Comparison of ENCODE assay signal across 4 worm cellular contexts in the genomic region with DNA sequence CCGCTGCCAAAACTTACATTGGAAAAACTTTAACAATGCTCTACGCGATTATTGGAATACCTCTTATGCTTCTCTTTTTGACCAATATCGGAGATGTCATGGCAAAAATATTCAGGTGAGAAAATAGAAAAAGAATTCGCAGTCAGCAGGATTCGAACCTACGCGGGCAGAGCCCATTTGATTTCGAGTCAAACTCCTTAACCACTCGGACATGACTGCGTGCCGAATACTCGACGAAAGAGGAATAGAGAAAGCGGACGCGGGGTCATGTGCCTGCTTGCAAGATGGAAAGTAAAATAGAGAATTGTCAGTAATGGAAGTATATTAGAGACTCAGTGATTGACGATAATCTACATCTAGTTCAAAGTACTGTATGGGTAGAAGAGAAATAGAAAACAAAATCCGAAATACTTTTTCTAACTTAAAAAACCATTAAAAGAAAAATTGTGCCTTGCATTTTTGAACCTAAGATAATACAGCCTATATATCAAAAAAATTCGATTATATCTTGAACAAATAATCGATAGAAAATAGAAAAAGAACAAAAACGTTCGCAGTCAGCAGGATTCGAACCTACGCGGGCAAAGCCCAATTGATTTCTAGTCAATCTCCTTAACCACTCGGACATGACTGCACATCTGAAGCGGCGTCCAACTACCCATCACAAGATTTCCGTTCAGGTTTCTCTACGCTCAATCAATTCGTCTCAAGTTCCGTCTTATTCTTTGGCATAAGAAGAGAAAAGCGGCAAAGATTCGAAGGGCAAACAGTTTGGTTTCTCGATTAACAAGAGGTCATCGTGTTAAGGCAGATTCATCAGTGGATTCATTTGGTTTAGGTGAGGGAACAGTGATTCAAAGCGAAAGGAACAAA.
TF ChIP-seq lines count a peak whose summit lies in the region.

No protein-coding gene starts in this region.

TF ChIP-seq in whole organism, L2 larva, 48 proteins besides CTCF, POLR2A, EP300 and RAD21 (continues in another document):
- TF ChIP-seq ztf-4 (tag; optimal IDR thresholded peaks at IDR 0.05; lab: Kevin White, UChicago), result peak; percentile 42
- no peak for TF ChIP-seq ztf-11 (tag; optimal IDR thresholded peaks at IDR 0.05; lab: Kevin White, UChicago)
- no peak for TF ChIP-seq nhr-77 (tag; optimal IDR thresholded peaks at IDR 0.05; lab: Kevin White, UChicago)
- no peak for TF ChIP-seq nhr-10 (tag; optimal IDR thresholded peaks at IDR 0.05; lab: Kevin White, UChicago)
- peak; percentile 35 to 50 for TF ChIP-seq lsy-2 (tag; optimal IDR thresholded peaks at IDR 0.05; lab: Kevin White, UChicago)
- TF ChIP-seq C34F6.9 (tag; optimal IDR thresholded peaks at IDR 0.05; lab: Kevin White, UChicago), result peak; percentile 48
- TF ChIP-seq F13H6.1 (tag; optimal IDR thresholded peaks at IDR 0.05; lab: Kevin White, UChicago), result peak; percentile 31
- no peak for TF ChIP-seq ama-1 (optimal IDR thresholded peaks at IDR 0.05; lab: Kevin White, UChicago)
- peak; percentile 16 for TF ChIP-seq sma-3 (GFP tag; optimal IDR thresholded peaks at IDR 0.05; lab: Kevin White, UChicago)
- TF ChIP-seq nhr-237 (tag; optimal IDR thresholded peaks at IDR 0.05; lab: Kevin White, UChicago), result no peak
- TF ChIP-seq lin-13 (GFP tag; optimal IDR thresholded peaks at IDR 0.05; lab: Kevin White, UChicago), result no peak
- no peak for TF ChIP-seq nhr-12 (tag; optimal IDR thresholded peaks at IDR 0.05; lab: Kevin White, UChicago)
- TF ChIP-seq sma-9 (GFP tag; optimal IDR thresholded peaks at IDR 0.05; lab: Kevin White, UChicago), result peak; percentile 78
- TF ChIP-seq sma-9 (tag; optimal IDR thresholded peaks at IDR 0.05; lab: Kevin White, UChicago), result no peak
- TF ChIP-seq lin-11 (tag; optimal IDR thresholded peaks at IDR 0.05; lab: Kevin White, UChicago), result peak; percentile 53
- TF ChIP-seq nhr-6 (tag; optimal IDR thresholded peaks at IDR 0.05; lab: Kevin White, UChicago), result no peak
- TF ChIP-seq crh-2 (tag; optimal IDR thresholded peaks at IDR 0.05; lab: Kevin White, UChicago), result peak; percentile 58
- peak; percentile 61 for TF ChIP-seq Y55F3AM.14 (GFP tag; optimal IDR thresholded peaks at IDR 0.05; lab: Kevin White, UChicago)
- peak; percentile 79 for TF ChIP-seq nhr-129 (tag; optimal IDR thresholded peaks at IDR 0.05; lab: Kevin White, UChicago)
- TF ChIP-seq sem-4 (tag; optimal IDR thresholded peaks at IDR 0.05; lab: Kevin White, UChicago), result peak; percentile 1
- TF ChIP-seq peb-1 (tag; optimal IDR thresholded peaks at IDR 0.05; lab: Kevin White, UChicago), result no peak

TF ChIP-seq in whole organism, L4 larva, 104 proteins besides CTCF, POLR2A, EP300 and RAD21 (continues in another document):
- TF ChIP-seq zip-11 (GFP tag; IDR thresholded peaks at IDR 0.05; lab: Robert Waterston, UW) (0 out of 2 replicates have a peak, but pooled peaks have one; percentile 5), nhr-76 (tag; optimal IDR thresholded peaks at IDR 0.05; lab: Kevin White, UChicago) (no peak), Y75B8A.6 (GFP tag; IDR thresholded peaks at IDR 0.05; lab: Robert Waterston, UW) (no peak), lin-38 (GFP tag; IDR thresholded peaks at IDR 0.05; lab: Robert Waterston, UW) (peak; percentile 82), nhr-42 (GFP tag; IDR thresholded peaks at IDR 0.05; lab: Robert Waterston, UW) (peak; percentile 67; the same call in 1 of the 2 replicates), ZK546.5 (tag; optimal IDR thresholded peaks at IDR 0.05; lab: Kevin White, UChicago) (no peak), zag-1 (tag; optimal IDR thresholded peaks at IDR 0.05; lab: Kevin White, UChicago) (no peak), snpc-1.2 (GFP tag; IDR thresholded peaks at IDR 0.05; lab: Robert Waterston, UW) (peak; percentile 60; the same call in 1 of the 2 replicates), tra-1 (GFP tag; IDR thresholded peaks at IDR 0.05; lab: Robert Waterston, UW) (peak; percentile 84), Y5F2A.4 (GFP tag; optimal IDR thresholded peaks at IDR 0.05; lab: Kevin White, UChicago) (peak; percentile 32), nhr-77 (tag; optimal IDR thresholded peaks at IDR 0.05; lab: Kevin White, UChicago) (peak; percentile 4), ztf-7 (tag; optimal IDR thresholded peaks at IDR 0.05; lab: Kevin White, UChicago) (no peak), dve-1 (tag; optimal IDR thresholded peaks at IDR 0.05; lab: Kevin White, UChicago; ENCODE audit: insufficient read depth) (peak; percentile 17), Y105C5A.15 (GFP tag; IDR thresholded peaks at IDR 0.05; lab: Robert Waterston, UW) (peak; percentile 92), daf-8 (GFP tag; IDR thresholded peaks at IDR 0.05; lab: Robert Waterston, UW) (no peak), attf-4 (tag; optimal IDR thresholded peaks at IDR 0.05; lab: Kevin White, UChicago) (no peak), nhr-41 (GFP tag; IDR thresholded peaks at IDR 0.05; lab: Robert Waterston, UW) (peak; percentile 84), ceh-28 (tag; optimal IDR thresholded peaks at IDR 0.05; lab: Kevin White, UChicago) (no peak), lir-3 (tag; optimal IDR thresholded peaks at IDR 0.05; lab: Kevin White, UChicago) (no peak), ctbp-1 (GFP tag; IDR thresholded peaks at IDR 0.05; lab: Robert Waterston, UW) (peak; percentile 76), ama-1 (optimal IDR thresholded peaks at IDR 0.05; lab: Kevin White, UChicago) (no peak)

TF ChIP-seq in whole organism, late embryonic, 69 proteins besides CTCF, POLR2A, EP300 and RAD21 (continues in another document):
- TF ChIP-seq pax-1 (tag; optimal IDR thresholded peaks at IDR 0.05; lab: Kevin White, UChicago) (no peak), pros-1 (tag; optimal IDR thresholded peaks at IDR 0.05; lab: Kevin White, UChicago) (no peak), ref-2 (tag; optimal IDR thresholded peaks at IDR 0.05; lab: Kevin White, UChicago) (peak; percentile 80), ceh-9 (tag; optimal IDR thresholded peaks at IDR 0.05; lab: Kevin White, UChicago) (peak; percentile 70), pqm-1 (tag; optimal IDR thresholded peaks at IDR 0.05; lab: Kevin White, UChicago) (peak; percentile 32), ceh-31 (tag; optimal IDR thresholded peaks at IDR 0.05; lab: Kevin White, UChicago) (peak; percentile 73), hlh-30 (tag; optimal IDR thresholded peaks at IDR 0.05; lab: Kevin White, UChicago; ENCODE audit: insufficient read depth) (peak; percentile 74), ceh-30 (tag; optimal IDR thresholded peaks at IDR 0.05; lab: Kevin White, UChicago) (no peak), ceh-2 (tag; optimal IDR thresholded peaks at IDR 0.05; lab: Kevin White, UChicago) (peak; percentile 65), rnt-1 (tag; optimal IDR thresholded peaks at IDR 0.05; lab: Kevin White, UChicago) (peak; percentile 47), nhr-11 (tag; optimal IDR thresholded peaks at IDR 0.05; lab: Kevin White, UChicago) (no peak), madf-2 (tag; optimal IDR thresholded peaks at IDR 0.05; lab: Kevin White, UChicago) (peak; percentile 84), nhr-232 (tag; optimal IDR thresholded peaks at IDR 0.05; lab: Kevin White, UChicago) (peak; percentile 85), ceh-24 (tag; optimal IDR thresholded peaks at IDR 0.05; lab: Kevin White, UChicago) (peak; percentile 58), hlh-8 (tag; optimal IDR thresholded peaks at IDR 0.05; lab: Kevin White, UChicago) (peak; percentile 30), gmeb-2 (tag; optimal IDR thresholded peaks at IDR 0.05; lab: Kevin White, UChicago) (peak; percentile 81), zip-5 (tag; optimal IDR thresholded peaks at IDR 0.05; lab: Kevin White, UChicago) (peak; percentile 72), unc-55 (GFP tag; optimal IDR thresholded peaks at IDR 0.05; lab: Kevin White, UChicago) (no peak), unc-86 (tag; optimal IDR thresholded peaks at IDR 0.05; lab: Kevin White, UChicago) (peak; percentile 84), syd-9 (tag; optimal IDR thresholded peaks at IDR 0.05; lab: Kevin White, UChicago) (peak; percentile 86), ceh-6 (GFP tag; optimal IDR thresholded peaks at IDR 0.05; lab: Kevin White, UChicago) (peak; percentile 82), pag-3 (tag; optimal IDR thresholded peaks at IDR 0.05; lab: Kevin White, UChicago; ENCODE audit: borderline replicate concordance) (no peak)

TF ChIP-seq in whole organism, mixed stage, embryonic, 35 proteins besides CTCF, POLR2A, EP300 and RAD21 (continues in another document):
- TF ChIP-seq mls-2 (tag; optimal IDR thresholded peaks at IDR 0.05; lab: Kevin White, UChicago) (peak; percentile 94), nhr-76 (tag; optimal IDR thresholded peaks at IDR 0.05; lab: Kevin White, UChicago) (no peak), sptf-1 (tag; optimal IDR thresholded peaks at IDR 0.05; lab: Kevin White, UChicago) (peak; percentile 90), tbx-8 (GFP tag; optimal IDR thresholded peaks at IDR 0.05; lab: Kevin White, UChicago) (peak; percentile 63), lin-13 (tag; optimal IDR thresholded peaks at IDR 0.05; lab: Kevin White, UChicago) (peak; percentile 23), mab-5 (tag; optimal IDR thresholded peaks at IDR 0.05; lab: Kevin White, UChicago) (no peak), ceh-83 (GFP tag; optimal IDR thresholded peaks at IDR 0.05; lab: Kevin White, UChicago) (peak; percentile 84), unc-39 (tag; optimal IDR thresholded peaks at IDR 0.05; lab: Kevin White, UChicago) (no peak), cnd-1 (tag; optimal IDR thresholded peaks at IDR 0.05; lab: Kevin White, UChicago) (peak; percentile 89), bed-3 (GFP tag; optimal IDR thresholded peaks at IDR 0.05; lab: Kevin White, UChicago) (peak; percentile 80), blmp-1 (tag; optimal IDR thresholded peaks at IDR 0.05; lab: Kevin White, UChicago) (no peak), elt-1 (tag; optimal IDR thresholded peaks at IDR 0.05; lab: Kevin White, UChicago; ENCODE audit: borderline replicate concordance, insufficient read depth) (no peak), lsy-2 (tag; optimal IDR thresholded peaks at IDR 0.05; lab: Kevin White, UChicago) (no peak), lin-32 (GFP tag; optimal IDR thresholded peaks at IDR 0.05; lab: Kevin White, UChicago) (peak; percentile 89), ces-1 (GFP tag; optimal IDR thresholded peaks at IDR 0.05; lab: Kevin White, UChicago) (peak; percentile 45), mep-1 (tag; optimal IDR thresholded peaks at IDR 0.05; lab: Kevin White, UChicago) (peak; percentile 53), ztf-11 (tag; optimal IDR thresholded peaks at IDR 0.05; lab: Kevin White, UChicago) (no peak), drap-1 (GFP tag; optimal IDR thresholded peaks at IDR 0.05; lab: Kevin White, UChicago) (peak; percentile 93), nhr-2 (tag; optimal IDR thresholded peaks at IDR 0.05; lab: Kevin White, UChicago) (no peak), unc-120 (tag; optimal IDR thresholded peaks at IDR 0.05; lab: Kevin White, UChicago; ENCODE audit: poor library complexity, severe bottlenecking) (peak; percentile 82), M03D4.4 (tag; optimal IDR thresholded peaks at IDR 0.05; lab: Kevin White, UChicago) (peak; percentile 83), ceh-43 (GFP tag; optimal IDR thresholded peaks at IDR 0.05; lab: Kevin White, UChicago) (peak; percentile 85), pha-4 (tag; optimal IDR thresholded peaks at IDR 0.05; lab: Kevin White, UChicago) (peak; percentile 36), unc-62 (GFP tag; optimal IDR thresholded peaks at IDR 0.05; lab: Kevin White, UChicago) (peak; percentile 32), flh-1 (GFP tag; optimal IDR thresholded peaks at IDR 0.05; lab: Kevin White, UChicago) (peak; percentile 65)
